Fruit fly (Drosophila melanogaster) whole organism: ENCODE data around the gene CG8671.

Source experiments
- CG8478 ChIP-seq: fragments of >200 bp; optimal IDR thresholded peaks from 2 replicates; lab custom pipeline; 2018; ENCODE audit warnings: inconsistent platforms
- usp ChIP-seq: fragments of >200 bp; optimal IDR thresholded peaks from 2 replicates; lab custom pipeline; 2017; ENCODE audit warnings: missing biosample characterization, missing genetic modification characterization, mixed read lengths

dm6 chr2L:21248877-21249276 lies 13.9 kb upstream of the CG8671 start:
- no peak for TF ChIP-seq CG8478
- TF ChIP-seq usp = no peak
